Fruit fly (Drosophila melanogaster) whole organism, embryonic: ENCODE data around the gene Idh3g.

Experiments used
- Asciz ChIP-seq: fragments of 200-800 bp; sonication (Bioruptor generic); optimal IDR thresholded peaks from 2 replicates; lab custom pipeline; 2017; ENCODE audit warnings: missing biosample characterization, mild to moderate bottlenecking, missing genetic modification characterization, missing genetic modification reagents
- Bgb ChIP-seq: fragments of 200-800 bp; sonication (Bioruptor generic); IDR thresholded peaks from 2 replicates; pipeline ENCODE4 v1.3.6; 2022; ENCODE audit warnings: missing biosample characterization, missing genetic modification characterization; ENCODE audit not compliant: partially characterized antibody
- CG10979 ChIP-seq: fragments of 200-800 bp; sonication (Bioruptor generic); optimal IDR thresholded peaks from 2 replicates; lab custom pipeline; 2018; ENCODE audit warnings: missing biosample characterization, mild to moderate bottlenecking, missing genetic modification characterization, moderate library complexity
- CG13775 ChIP-seq: fragments of 200-800 bp; sonication (Bioruptor generic); optimal IDR thresholded peaks from 3 replicates; lab custom pipeline; 2017; ENCODE audit warnings: missing biosample characterization, mild to moderate bottlenecking, missing genetic modification characterization
- CG14860 ChIP-seq: fragments of 200-800 bp; sonication (Bioruptor generic); IDR thresholded peaks from 3 replicates; pipeline ENCODE4 v1.3.6; 2022; ENCODE audit warnings: missing biosample characterization, missing genetic modification characterization; ENCODE audit not compliant: partially characterized antibody
- CG15073 ChIP-seq: fragments of 200-800 bp; sonication (Bioruptor generic); optimal IDR thresholded peaks from 2 replicates; lab custom pipeline; 2016; ENCODE audit warnings: missing biosample characterization, missing genetic modification characterization
- CG15269 ChIP-seq: fragments of 200-800 bp; sonication (Bioruptor generic); optimal IDR thresholded peaks from 2 replicates; lab custom pipeline; 2018; ENCODE audit warnings: missing biosample characterization, mild to moderate bottlenecking, missing genetic modification characterization, moderate library complexity
- CG16779 ChIP-seq: fragments of 200-800 bp; sonication (Bioruptor generic); IDR thresholded peaks from 2 replicates; pipeline ENCODE4 v1.3.6; 2022; ENCODE audit warnings: missing biosample characterization, missing genetic modification characterization
- CG2875 ChIP-seq: fragments of 200-800 bp; sonication (Bioruptor generic); optimal IDR thresholded peaks from 2 replicates; lab custom pipeline; 2017; ENCODE audit warnings: missing biosample characterization, mild to moderate bottlenecking, missing genetic modification characterization, missing genetic modification reagents
- CG3726 ChIP-seq: fragments of 200-800 bp; sonication (Bioruptor generic); IDR thresholded peaks from 3 replicates; pipeline ENCODE4, ENCODE4 v1.3.6; 2022; ENCODE audit warnings: missing biosample characterization, missing genetic modification characterization
- CG4360 ChIP-seq: fragments of 200-800 bp; sonication (Bioruptor generic); IDR thresholded peaks from 2 replicates; pipeline ENCODE4 v1.3.6; 2022; ENCODE audit warnings: missing biosample characterization, missing genetic modification characterization
- CG4424 ChIP-seq: fragments of 200-800 bp; sonication (Bioruptor generic); optimal IDR thresholded peaks from 3 replicates; lab custom pipeline; 2016; ENCODE audit warnings: missing biosample characterization, missing genetic modification characterization
- CG4730 ChIP-seq: fragments of 200-800 bp; sonication (Bioruptor generic); IDR thresholded peaks from 2 replicates; pipeline ENCODE4 v1.3.6; 2022; ENCODE audit warnings: missing biosample characterization, missing genetic modification characterization
- CG8388 ChIP-seq: fragments of 200-800 bp; sonication (Bioruptor generic); optimal IDR thresholded peaks from 2 replicates; lab custom pipeline; 2019; ENCODE audit warnings: missing biosample characterization, mild to moderate bottlenecking, missing genetic modification characterization, moderate library complexity
- Deaf1 ChIP-seq: fragments of 200-800 bp; optimal IDR thresholded peaks from 3 replicates; lab custom pipeline; 2019; ENCODE audit warnings: missing biosample characterization, mild to moderate bottlenecking, missing genetic modification characterization, moderate library complexity
- Dll ChIP-seq: fragments of 200-800 bp; sonication (Bioruptor generic); IDR thresholded peaks from 4 replicates; pipeline ENCODE4 v1.3.6; 2022; ENCODE audit warnings: missing biosample characterization, missing genetic modification characterization; ENCODE audit not compliant: partially characterized antibody
- Dref ChIP-seq: fragments of 200-800 bp; sonication (Bioruptor generic); IDR thresholded peaks from 2 replicates; pipeline ENCODE4 v1.3.6; 2022; ENCODE audit warnings: missing biosample characterization, missing genetic modification characterization
- HLH3B ChIP-seq: fragments of 200-800 bp; sonication (Bioruptor generic); IDR thresholded peaks from 2 replicates; pipeline ENCODE4 v1.3.6; 2022; ENCODE audit warnings: missing biosample characterization, missing genetic modification characterization
- HLH54F ChIP-seq: fragments of 200-800 bp; sonication (Bioruptor generic); optimal IDR thresholded peaks from 3 replicates; lab custom pipeline; 2016; ENCODE audit warnings: missing biosample characterization, missing genetic modification characterization
- Hr51 ChIP-seq, 2 experiments: fragments of 200-800 bp; sonication (Bioruptor generic); optimal IDR thresholded peaks; 2 replicates in 1 of 2; 3 replicates in 1 of 2; lab custom pipeline; 2016 to 2018; ENCODE audit warnings: missing biosample characterization in 2 of 2, missing genetic modification characterization in 2 of 2, mild to moderate bottlenecking in 1 of 2, moderate library complexity in 1 of 2
- Hsf ChIP-seq: fragments of 200-800 bp; sonication (Bioruptor generic); optimal IDR thresholded peaks from 3 replicates; lab custom pipeline; 2016; ENCODE audit warnings: missing biosample characterization, missing genetic modification characterization
- Jarid2 ChIP-seq: fragments of 200-800 bp; sonication (Bioruptor generic); optimal IDR thresholded peaks from 3 replicates; lab custom pipeline; 2017; ENCODE audit warnings: mild to moderate bottlenecking, missing biosample characterization, missing genetic modification reagents, missing genetic modification characterization
- Max ChIP-seq: fragments of 200-800 bp; sonication (Bioruptor generic); optimal IDR thresholded peaks from 2 replicates; lab custom pipeline; 2016; ENCODE audit warnings: missing biosample characterization, mild to moderate bottlenecking, missing genetic modification characterization
- Med ChIP-seq: fragments of 200-800 bp; sonication (Bioruptor generic); peaks from one replicate; lab custom pipeline; 2016; ENCODE audit warnings: missing biosample characterization, missing genetic modification characterization, mild to moderate bottlenecking, inconsistent platforms, moderate library complexity
- NFAT ChIP-seq: fragments of 200-800 bp; sonication (Bioruptor generic); IDR thresholded peaks from 2 replicates; pipeline ENCODE4 v1.3.6; 2022; ENCODE audit warnings: missing biosample characterization, missing genetic modification characterization
- Xbp1 ChIP-seq: fragments of 200-800 bp; sonication (Bioruptor generic); optimal IDR thresholded peaks from 3 replicates; lab custom pipeline; 2016; ENCODE audit warnings: missing biosample characterization, mild to moderate bottlenecking, missing genetic modification characterization
- abd-A ChIP-seq: fragments of 200-800 bp; sonication (Bioruptor generic); optimal IDR thresholded peaks from 3 replicates; lab custom pipeline; 2019; ENCODE audit warnings: missing biosample characterization, mild to moderate bottlenecking, missing genetic modification characterization, moderate library complexity
- bcd ChIP-seq: fragments of 200-800 bp; sonication (Bioruptor generic); optimal IDR thresholded peaks from 2 replicates; lab custom pipeline; 2017; ENCODE audit warnings: missing biosample characterization, mild to moderate bottlenecking, missing genetic modification characterization
- chinmo ChIP-seq: fragments of 200-800 bp; sonication (Bioruptor generic); IDR thresholded peaks from 4 replicates; pipeline ENCODE4 v1.3.6; 2022; ENCODE audit warnings: missing biosample characterization, missing genetic modification characterization; ENCODE audit not compliant: partially characterized antibody
- dimm ChIP-seq: fragments of 200-800 bp; sonication (Bioruptor generic); IDR thresholded peaks from 2 replicates; pipeline ENCODE4 v1.3.6; 2022; ENCODE audit warnings: missing biosample characterization, missing genetic modification characterization
- disco-r ChIP-seq: fragments of 200-800 bp; sonication (Bioruptor generic); optimal IDR thresholded peaks from 2 replicates; lab custom pipeline; 2016; ENCODE audit warnings: missing biosample characterization, missing genetic modification characterization
- dysf ChIP-seq: fragments of 200-800 bp; sonication (Bioruptor generic); IDR thresholded peaks from 3 replicates; pipeline ENCODE4 v1.3.6; 2022; ENCODE audit warnings: missing biosample characterization, missing genetic modification characterization
- knrl ChIP-seq: fragments of 200-800 bp; sonication (Bioruptor generic); IDR thresholded peaks from 3 replicates; pipeline ENCODE4 v1.3.6; 2022; ENCODE audit warnings: missing biosample characterization, missing genetic modification characterization; ENCODE audit not compliant: partially characterized antibody
- lbe ChIP-seq: fragments of 200-800 bp; sonication (Bioruptor generic); optimal IDR thresholded peaks from 2 replicates; lab custom pipeline; 2016; ENCODE audit warnings: missing biosample characterization, mild to moderate bottlenecking, missing genetic modification characterization
- mirr ChIP-seq: fragments of 200-800 bp; sonication (Bioruptor generic); optimal IDR thresholded peaks from 3 replicates; lab custom pipeline; 2018; ENCODE audit warnings: missing biosample characterization, mild to moderate bottlenecking, missing genetic modification characterization
- phol ChIP-seq: fragments of 200-800 bp; sonication (Bioruptor generic); optimal IDR thresholded peaks from 3 replicates; lab custom pipeline; 2018; ENCODE audit warnings: missing biosample characterization, mild to moderate bottlenecking, missing genetic modification characterization, moderate library complexity
- psq ChIP-seq: fragments of 200-800 bp; sonication (Bioruptor generic); optimal IDR thresholded peaks from 2 replicates; lab custom pipeline; 2017; ENCODE audit warnings: missing biosample characterization, missing genetic modification characterization
- slou ChIP-seq: fragments of 200-800 bp; sonication (Bioruptor generic); optimal IDR thresholded peaks from 3 replicates; lab custom pipeline; 2016; ENCODE audit warnings: missing biosample characterization, missing genetic modification characterization
- usp ChIP-seq: fragments of >200 bp; optimal IDR thresholded peaks from 2 replicates; lab custom pipeline; 2017; ENCODE audit warnings: missing biosample characterization, missing genetic modification characterization
- z ChIP-seq: fragments of 200-800 bp; sonication (Bioruptor generic); IDR thresholded peaks from 3 replicates; pipeline ENCODE4 v1.3.6; 2022; ENCODE audit warnings: missing biosample characterization, missing genetic modification characterization
- zf30C ChIP-seq: fragments of 200-800 bp; sonication (Bioruptor generic); optimal IDR thresholded peaks from 3 replicates; lab custom pipeline; 2018; ENCODE audit warnings: missing biosample characterization, mild to moderate bottlenecking, missing genetic modification characterization

Idh3g gene

dm6 chr3R:25720024-25720574 lies 39.5 kb downstream of the Idh3g start:
- TF ChIP-seq NFAT (GFP tag; lab: Robert Waterston, UW) (no peak), disco-r (no peak), Hr51 (GFP tag; optimal IDR thresholded peaks at IDR 0.05; lab: Kevin White, UChicago) (peak in 1 of 2 experiments; percentile 11), Max (GFP tag; lab: Kevin White, UChicago) (no peak), z (GFP tag; lab: Robert Waterston, UW) (peak; percentile 94), abd-A (tag; lab: Kevin White, UChicago) (peak; percentile 3), Deaf1 (peak; percentile 25), usp (no peak), chinmo (0 out of 4 replicates have a peak, but pooled peaks have one; percentile 18), Xbp1 (GFP tag; lab: Kevin White, UChicago) (no peak), Asciz (GFP tag; lab: Kevin White, UChicago) (no peak), Dref (GFP tag; lab: Robert Waterston, UW) (no peak), Med (GFP tag; lab: Kevin White, UChicago) (peak; percentile 51), zf30C (GFP tag; lab: Kevin White, UChicago) (no peak), lbe (GFP tag; lab: Kevin White, UChicago) (no peak), mirr (GFP tag; lab: Kevin White, UChicago) (peak; percentile 27), Jarid2 (GFP tag; lab: Kevin White, UChicago) (peak; percentile 39), CG13775 (GFP tag; lab: Kevin White, UChicago) (no peak), psq (GFP tag; lab: Kevin White, UChicago) (no peak), CG16779 (GFP tag; lab: Robert Waterston, UW) (0 out of 2 replicates have a peak, but pooled peaks have one; percentile 15), CG4730 (GFP tag; lab: Robert Waterston, UW) (no peak), Hsf (GFP tag; lab: Kevin White, UChicago) (no peak)

- peak; percentile 47 for TF ChIP-seq Med (GFP tag; lab: Kevin White, UChicago)
- no peak for TF ChIP-seq CG15269 (tag; lab: Kevin White, UChicago)
- 0 out of 3 replicates have a peak, but pooled peaks have one; percentile 13 for TF ChIP-seq knrl (GFP tag; lab: Robert Waterston, UW)
- TF ChIP-seq Bgb (GFP tag; lab: Robert Waterston, UW), result 0 out of 2 replicates have a peak, but pooled peaks have one; percentile 13
- TF ChIP-seq CG8388, result peak; percentile 13
- no peak for TF ChIP-seq bcd
- no peak for TF ChIP-seq phol (tag; lab: Kevin White, UChicago)
- no peak for TF ChIP-seq CG2875
- peak; percentile 94 for TF ChIP-seq CG15073
- 0 out of 3 replicates have a peak, but pooled peaks have one; percentile 23 for TF ChIP-seq CG3726 (GFP tag; lab: Robert Waterston, UW)
- no peak for TF ChIP-seq CG4360 (GFP tag; lab: Robert Waterston, UW)
- no peak for TF ChIP-seq CG10979 (tag; lab: Kevin White, UChicago)
- no peak for TF ChIP-seq dimm
- 0 out of 3 replicates have a peak, but pooled peaks have one; percentile 5 for TF ChIP-seq CG14860 (GFP tag; lab: Robert Waterston, UW)
Measured at dm6 chr3R:25721030-25721429, 40.4 kb downstream of the Idh3g start.

- TF ChIP-seq slou (GFP tag; lab: Kevin White, UChicago) (no peak), HLH3B (GFP tag; lab: Robert Waterston, UW) (no peak), CG4424 (no peak), HLH54F (GFP tag; lab: Kevin White, UChicago) (no peak), dysf (no peak), Dll (GFP tag; lab: Robert Waterston, UW) (no peak)
Measured at dm6 chr3R:25723795-25724194, 43.1 kb downstream of the Idh3g start.
